Worm (Caenorhabditis elegans) whole organism, mixed stage, embryonic: ENCODE measurements around the gene Y58A7A.3.
A peak's percentile ranks its signal among the peaks of the same experiment; 100 is the strongest.

Source experiments
- M03D4.4 ChIP-seq: sonication (generic microtip); optimal IDR thresholded peaks from 2 replicates; lab custom pipeline; 2017; ENCODE audit warnings: mild to moderate bottlenecking, missing genetic modification characterization, missing compliant biosample characterization
- bed-3 ChIP-seq: fragments of 200-800 bp; sonication (Bioruptor generic); optimal IDR thresholded peaks from 3 replicates; lab custom pipeline; 2018; ENCODE audit warnings: mild to moderate bottlenecking, missing genetic modification characterization, moderate library complexity, missing compliant biosample characterization
- ceh-39 ChIP-seq: fragments of 150-350 bp; optimal IDR thresholded peaks from 2 replicates; lab custom pipeline; 2014; ENCODE audit warnings: missing biosample characterization, missing genetic modification characterization
- ceh-43 ChIP-seq: fragments of 200-800 bp; sonication (Bioruptor generic); optimal IDR thresholded peaks from 2 replicates; lab custom pipeline; 2018; ENCODE audit warnings: mild to moderate bottlenecking, missing genetic modification characterization, moderate library complexity, missing compliant biosample characterization
- ceh-83 ChIP-seq: fragments of 200-800 bp; sonication (Bioruptor generic); optimal IDR thresholded peaks from 2 replicates; lab custom pipeline; 2018; ENCODE audit warnings: mild to moderate bottlenecking, missing genetic modification characterization, missing compliant biosample characterization
- ces-1 ChIP-seq: fragments of 150-350 bp; optimal IDR thresholded peaks from 2 replicates; lab custom pipeline; 2014; ENCODE audit warnings: missing biosample characterization, missing genetic modification reagents, missing genetic modification characterization
- cnd-1 ChIP-seq: fragments of 200-800 bp; sonication (Bioruptor generic); optimal IDR thresholded peaks from 2 replicates; lab custom pipeline; 2018; ENCODE audit warnings: mild to moderate bottlenecking, missing genetic modification characterization, missing compliant biosample characterization
- drap-1 ChIP-seq: fragments of 200-800 bp; sonication (Bioruptor generic); optimal IDR thresholded peaks from 3 replicates; lab custom pipeline; 2018; ENCODE audit warnings: mild to moderate bottlenecking, missing genetic modification characterization, missing compliant biosample characterization
- elt-1 ChIP-seq: sonication (generic microtip); optimal IDR thresholded peaks from 2 replicates; lab custom pipeline; 2017; ENCODE audit warnings: missing genetic modification characterization, mild to moderate bottlenecking, missing compliant biosample characterization, antibody characterized with exemption, moderate library complexity, borderline replicate concordance; ENCODE audit not compliant: insufficient read depth
- elt-3 ChIP-seq: fragments of 150-350 bp; optimal IDR thresholded peaks from 2 replicates; lab custom pipeline; 2014; ENCODE audit warnings: missing biosample characterization, missing genetic modification characterization
- flh-1 ChIP-seq: fragments of 200-800 bp; sonication (Bioruptor generic); optimal IDR thresholded peaks from 2 replicates; lab custom pipeline; 2018; ENCODE audit warnings: mild to moderate bottlenecking, missing genetic modification characterization, moderate library complexity, missing compliant biosample characterization
- ham-2 ChIP-seq: fragments of 200-800 bp; sonication (Bioruptor generic); optimal IDR thresholded peaks from 2 replicates; lab custom pipeline; 2018; ENCODE audit warnings: mild to moderate bottlenecking, missing genetic modification characterization, missing compliant biosample characterization
- hlh-1 ChIP-seq: fragments of 150-350 bp; optimal IDR thresholded peaks from 2 replicates; lab custom pipeline; 2014; ENCODE audit warnings: missing biosample characterization, missing genetic modification reagents, missing genetic modification characterization
- lin-13 ChIP-seq: fragments of 150-350 bp; optimal IDR thresholded peaks from 2 replicates; lab custom pipeline; 2014; ENCODE audit warnings: missing biosample characterization, missing genetic modification characterization
- lsy-2 ChIP-seq: fragments of 150-350 bp; optimal IDR thresholded peaks from 2 replicates; lab custom pipeline; 2014; ENCODE audit warnings: missing biosample characterization, missing genetic modification characterization
- mep-1 ChIP-seq: fragments of 150-350 bp; optimal IDR thresholded peaks from 2 replicates; lab custom pipeline; 2017; ENCODE audit warnings: missing biosample characterization, missing genetic modification reagents, missing genetic modification characterization, inconsistent platforms
- mls-2 ChIP-seq: sonication (generic microtip); optimal IDR thresholded peaks from 2 replicates; lab custom pipeline; 2016; ENCODE audit warnings: mild to moderate bottlenecking, missing genetic modification characterization, moderate library complexity, missing compliant biosample characterization
- nhr-12 ChIP-seq: fragments of 150-350 bp; optimal IDR thresholded peaks from 2 replicates; lab custom pipeline; 2014; ENCODE audit warnings: missing biosample characterization, missing genetic modification characterization
- nhr-2 ChIP-seq: fragments of 150-350 bp; optimal IDR thresholded peaks from 2 replicates; lab custom pipeline; 2014; ENCODE audit warnings: missing biosample characterization, missing genetic modification characterization
- nhr-28 ChIP-seq: fragments of 150-350 bp; optimal IDR thresholded peaks from 2 replicates; lab custom pipeline; 2014; ENCODE audit warnings: missing biosample characterization, missing genetic modification characterization
- nhr-76 ChIP-seq: sonication (generic microtip); optimal IDR thresholded peaks from 2 replicates; lab custom pipeline; 2017; ENCODE audit warnings: missing biosample characterization, missing genetic modification characterization
- pha-4 ChIP-seq: fragments of 150-350 bp; optimal IDR thresholded peaks from 2 replicates; lab custom pipeline; 2018; ENCODE audit warnings: missing biosample characterization, missing genetic modification reagents, missing genetic modification characterization
- sem-2 ChIP-seq: fragments of 200-800 bp; sonication (Bioruptor generic); optimal IDR thresholded peaks from 2 replicates; lab custom pipeline; 2018; ENCODE audit warnings: mild to moderate bottlenecking, missing genetic modification characterization, missing compliant biosample characterization
- snpc-4 ChIP-seq: fragments of 150-350 bp; optimal IDR thresholded peaks from 2 replicates; lab custom pipeline; 2014; ENCODE audit warnings: missing biosample characterization, missing genetic modification characterization
- sptf-1 ChIP-seq: sonication (generic microtip); optimal IDR thresholded peaks from 2 replicates; lab custom pipeline; 2017; ENCODE audit warnings: mild to moderate bottlenecking, missing genetic modification characterization, moderate library complexity, missing compliant biosample characterization
- tbx-8 ChIP-seq: fragments of 200-800 bp; sonication (Bioruptor generic); optimal IDR thresholded peaks from 2 replicates; lab custom pipeline; 2018; ENCODE audit warnings: mild to moderate bottlenecking, missing genetic modification characterization, moderate library complexity, missing compliant biosample characterization
- unc-120 ChIP-seq: sonication (generic microtip); optimal IDR thresholded peaks from 2 replicates; lab custom pipeline; 2017; ENCODE audit warnings: missing genetic modification characterization, missing compliant biosample characterization; ENCODE audit not compliant: poor library complexity, severe bottlenecking
- unc-39 ChIP-seq: fragments of 150-350 bp; optimal IDR thresholded peaks from 2 replicates; lab custom pipeline; 2014; ENCODE audit warnings: missing biosample characterization, missing genetic modification characterization
- unc-62 ChIP-seq: fragments of 150-350 bp; optimal IDR thresholded peaks from 2 replicates; lab custom pipeline; 2014; ENCODE audit warnings: missing biosample characterization, missing genetic modification reagents, missing genetic modification characterization
- zip-8 ChIP-seq: fragments of 150-350 bp; optimal IDR thresholded peaks from 2 replicates; lab custom pipeline; 2014; ENCODE audit warnings: missing biosample characterization, missing genetic modification characterization
- ztf-11 ChIP-seq: fragments of 150-350 bp; optimal IDR thresholded peaks from 2 replicates; lab custom pipeline; 2014; ENCODE audit warnings: missing biosample characterization, missing genetic modification characterization

Gene Y58A7A.3

DNA sequence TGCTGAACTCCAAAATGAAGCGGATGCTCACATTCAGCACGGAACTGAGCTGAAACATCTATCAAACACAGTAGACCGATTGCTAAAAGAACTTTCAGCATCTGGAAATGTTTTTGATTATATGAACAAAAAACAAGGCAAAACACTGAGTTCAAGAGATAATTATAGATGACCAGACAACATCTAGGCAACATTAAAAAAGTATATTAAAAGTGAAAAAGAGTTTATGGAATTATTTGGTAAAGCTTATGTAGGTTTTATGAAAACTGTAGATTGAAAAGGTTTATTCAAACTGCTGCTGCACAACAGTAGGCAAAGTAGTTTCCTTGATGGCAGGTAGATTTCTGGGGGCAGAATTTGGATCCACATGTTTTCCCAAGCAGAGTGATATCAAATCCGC is 44.3 kb downstream of the Y58A7A.3 start, which contains the start of gene K11D12.7:
Gene K11D12.7 (minus strand): TSS at position 101 of the 400 bp plus-strand sequence.
- TF ChIP-seq nhr-28 (no peak), hlh-1 (tag; lab: Kevin White, UChicago) (no peak)

DNA sequence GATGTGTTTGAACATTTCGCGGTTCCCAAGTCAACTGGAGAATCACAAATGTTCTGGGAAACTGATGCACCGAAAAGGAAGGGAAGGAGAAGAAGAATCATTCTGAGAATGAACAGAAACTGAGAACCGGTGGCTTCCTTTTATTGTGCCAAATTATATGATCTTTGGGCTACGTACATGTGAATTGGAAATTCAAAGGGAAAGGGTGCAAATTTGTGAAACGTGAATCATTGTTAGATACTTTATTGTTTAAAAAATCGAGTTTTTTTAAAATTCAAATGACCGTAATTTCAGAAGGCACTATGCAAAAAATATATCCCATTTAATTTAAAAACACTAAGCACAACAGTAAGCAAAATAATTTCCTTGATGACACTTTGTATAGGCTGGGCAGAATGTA is 45.6 kb downstream of the Y58A7A.3 start, which contains the start of gene K11D12.6:
Gene K11D12.6 (minus strand): TSS at position 101 of the 400 bp plus-strand sequence.
- no peak for TF ChIP-seq ceh-43 (GFP tag; lab: Kevin White, UChicago)
- no peak for TF ChIP-seq cnd-1
- no peak for TF ChIP-seq ceh-39 (tag; lab: Kevin White, UChicago)
- no peak for TF ChIP-seq tbx-8 (GFP tag; lab: Kevin White, UChicago)
- no peak for TF ChIP-seq lsy-2
- no peak for TF ChIP-seq elt-3 (tag; lab: Kevin White, UChicago)
- TF ChIP-seq drap-1 = no peak
- no peak for TF ChIP-seq unc-39
- no peak for TF ChIP-seq ces-1
- no peak for TF ChIP-seq nhr-2 (tag; lab: Kevin White, UChicago)
- TF ChIP-seq unc-120 = no peak

DNA sequence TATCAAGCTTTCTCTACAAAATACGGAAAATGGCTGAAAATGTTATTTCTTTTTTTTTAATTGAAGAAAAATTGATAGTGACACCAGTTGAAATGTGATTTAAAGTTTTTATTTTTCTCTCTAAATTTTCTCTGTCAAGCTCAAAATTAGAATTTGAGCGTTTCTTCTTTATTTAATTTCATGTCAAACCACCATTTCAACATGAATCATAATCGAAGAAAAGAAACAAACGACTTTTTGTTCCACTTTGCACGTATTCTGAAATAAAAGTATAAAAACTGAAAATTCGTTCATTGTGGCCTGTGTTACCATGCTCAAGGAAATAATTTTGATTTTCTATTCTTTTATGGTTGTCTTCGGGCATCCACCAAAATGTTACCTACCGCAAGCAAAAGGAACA is 47.6 kb downstream of the Y58A7A.3 start, which contains the start of gene K11D12.13:
Gene K11D12.13 (plus strand): TSS at position 301 of the 400 bp plus-strand sequence.
- no peak for TF ChIP-seq zip-8
- TF ChIP-seq nhr-2 (tag; lab: Kevin White, UChicago) = no peak
- TF ChIP-seq unc-62 = no peak
- TF ChIP-seq elt-1 = no peak
- no peak for TF ChIP-seq ceh-43 (GFP tag; lab: Kevin White, UChicago)
- no peak for TF ChIP-seq mls-2 (tag; lab: Kevin White, UChicago)
- no peak for TF ChIP-seq elt-3 (tag; lab: Kevin White, UChicago)
- TF ChIP-seq ces-1 = no peak
- TF ChIP-seq sptf-1 (tag; lab: Kevin White, UChicago) = no peak
- TF ChIP-seq cnd-1 = no peak
- TF ChIP-seq ztf-11 = no peak
- TF ChIP-seq drap-1 = no peak
- no peak for TF ChIP-seq M03D4.4
- no peak for TF ChIP-seq nhr-12 (tag; lab: Kevin White, UChicago)
- TF ChIP-seq unc-39 = no peak
- TF ChIP-seq ceh-83 (GFP tag; lab: Kevin White, UChicago) = no peak
- TF ChIP-seq snpc-4 (tag; lab: Kevin White, UChicago) = no peak

DNA sequence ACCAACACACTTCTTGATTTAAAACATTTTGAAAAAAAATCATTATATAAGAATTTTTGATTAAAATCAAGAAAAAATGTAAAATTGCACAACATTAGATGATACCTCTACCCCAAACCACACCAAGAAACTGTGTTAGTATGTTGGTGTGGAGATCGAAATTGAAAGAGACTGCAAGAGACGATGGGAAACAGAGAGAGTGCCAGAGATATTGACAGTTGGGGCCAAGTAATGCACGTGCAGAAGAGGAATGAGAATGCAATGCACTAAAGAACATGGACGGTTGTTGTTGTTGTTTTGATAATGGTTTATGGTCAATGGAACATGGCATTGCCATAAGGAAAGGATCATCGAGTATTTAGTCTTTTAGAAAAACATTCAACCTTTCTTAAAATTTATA is 48.5 kb downstream of the Y58A7A.3 start:
- TF ChIP-seq bed-3 (GFP tag; lab: Kevin White, UChicago) (no peak), hlh-1 (tag; lab: Kevin White, UChicago) (peak; percentile 29), M03D4.4 (no peak)

DNA sequence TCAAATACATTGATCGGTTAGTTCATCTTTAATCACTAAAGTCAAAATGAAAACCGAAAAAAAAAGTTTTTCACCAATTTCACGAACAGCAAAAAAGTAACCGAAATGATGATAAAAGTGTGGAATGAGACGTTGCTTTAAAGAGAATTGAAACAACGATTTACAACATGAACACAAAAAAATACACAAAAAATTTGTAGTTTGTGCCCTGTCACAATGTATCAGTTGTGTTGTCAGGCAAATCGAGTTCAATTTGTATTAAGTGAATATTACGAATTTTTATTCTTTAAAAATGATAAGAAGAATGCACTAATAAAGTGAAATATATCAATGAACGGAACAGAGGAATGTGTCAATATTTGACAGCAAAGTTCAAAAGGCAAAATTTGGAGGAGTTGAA is 48.9 kb downstream of the Y58A7A.3 start:
- TF ChIP-seq nhr-76 = no peak
- TF ChIP-seq ztf-11 = no peak
- no peak for TF ChIP-seq mep-1 (tag; lab: Kevin White, UChicago)
- no peak for TF ChIP-seq ces-1
- TF ChIP-seq ceh-83 (GFP tag; lab: Kevin White, UChicago) = no peak
- no peak for TF ChIP-seq nhr-2 (tag; lab: Kevin White, UChicago)
- no peak for TF ChIP-seq pha-4 (tag; lab: Kevin White, UChicago)
- no peak for TF ChIP-seq elt-3 (tag; lab: Kevin White, UChicago)

DNA sequence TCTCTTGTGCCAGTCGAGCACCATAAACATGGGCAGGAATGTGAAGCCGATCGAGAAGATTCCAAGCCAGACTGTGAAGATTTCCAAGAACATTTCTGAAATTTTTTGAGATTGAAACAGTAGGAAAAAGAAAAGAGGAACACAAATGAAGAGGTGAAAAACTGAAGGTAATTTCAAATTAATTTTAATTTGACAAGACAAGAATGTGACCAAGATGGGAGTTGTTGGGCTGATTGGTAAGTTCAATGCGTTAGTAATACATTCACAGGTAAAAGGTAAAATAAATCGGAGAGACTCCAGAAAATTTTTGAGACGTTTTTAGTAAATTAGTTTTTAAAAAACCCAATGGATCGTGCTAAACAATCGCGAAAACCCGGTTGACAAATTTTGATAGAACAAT is 50.0 kb downstream of the Y58A7A.3 start, which contains the start of gene swt-7:
Gene swt-7 (minus strand): TSS at position 101 of the 400 bp plus-strand sequence.
- TF ChIP-seq nhr-76 (no peak), ceh-43 (GFP tag; lab: Kevin White, UChicago) (no peak), tbx-8 (GFP tag; lab: Kevin White, UChicago) (no peak), zip-8 (no peak), ztf-11 (no peak), elt-3 (tag; lab: Kevin White, UChicago) (no peak), ham-2 (GFP tag; lab: Kevin White, UChicago) (no peak), lin-13 (no peak), unc-62 (no peak), sem-2 (no peak), flh-1 (no peak), nhr-12 (tag; lab: Kevin White, UChicago) (no peak)
